Fruit fly (Drosophila melanogaster) whole organism, wandering third instar larva: ENCODE measurements around the gene Txl.

Source experiments
- CG32264 ChIP-seq: fragments of 200-800 bp; sonication (Bioruptor generic); optimal IDR thresholded peaks from 2 replicates; lab custom pipeline; 2016; ENCODE audit warnings: missing biosample characterization, missing genetic modification characterization
- CG9705 ChIP-seq: fragments of 200-800 bp; sonication (Bioruptor generic); optimal IDR thresholded peaks from 2 replicates; lab custom pipeline; 2018; ENCODE audit warnings: missing biosample characterization, mild to moderate bottlenecking, missing genetic modification characterization
- HLH106 ChIP-seq: fragments of 200-800 bp; optimal IDR thresholded peaks from 3 replicates; lab custom pipeline; 2019; ENCODE audit warnings: missing biosample characterization, mild to moderate bottlenecking, missing genetic modification characterization, moderate library complexity
- Hnf4 ChIP-seq: fragments of 200-800 bp; sonication (Bioruptor generic); optimal IDR thresholded peaks from 2 replicates; lab custom pipeline; 2016; ENCODE audit warnings: missing biosample characterization, mild to moderate bottlenecking, missing genetic modification characterization
- Hr78 ChIP-seq: fragments of >200 bp; optimal IDR thresholded peaks from 2 replicates; lab custom pipeline; 2017; ENCODE audit warnings: missing biosample characterization, missing genetic modification characterization
- Hr83 ChIP-seq: fragments of 200-300 bp; sonication (Bioruptor generic); optimal IDR thresholded peaks from 2 replicates; lab custom pipeline; 2016; ENCODE audit warnings: missing biosample characterization, mild to moderate bottlenecking, missing genetic modification characterization, moderate library complexity; ENCODE audit not compliant: poor library complexity, severe bottlenecking
- Jra ChIP-seq: sonication (Bioruptor generic); optimal IDR thresholded peaks from 2 replicates; lab custom pipeline; 2016; ENCODE audit warnings: missing biosample characterization, missing genetic modification characterization
- Mio ChIP-seq: sonication (Bioruptor generic); optimal IDR thresholded peaks from 2 replicates; lab custom pipeline; 2016; ENCODE audit warnings: missing biosample characterization, missing genetic modification characterization
- Myc ChIP-seq: fragments of >200 bp; optimal IDR thresholded peaks from 2 replicates; lab custom pipeline; 2017
- OdsH ChIP-seq: fragments of 200-800 bp; sonication (Bioruptor generic); optimal IDR thresholded peaks from 2 replicates; lab custom pipeline; 2016; ENCODE audit warnings: missing biosample characterization, mild to moderate bottlenecking, missing genetic modification characterization
- Rel ChIP-seq, 2 experiments: fragments of 200-800 bp; sonication (Bioruptor generic) in 1 of 2; optimal IDR thresholded peaks; 2 replicates in 1 of 2; 3 replicates in 1 of 2; lab custom pipeline; 2016 to 2019; ENCODE audit warnings: mild to moderate bottlenecking in 2 of 2, missing biosample characterization in 2 of 2, missing genetic modification characterization in 2 of 2, moderate library complexity in 1 of 2
- Sp1 ChIP-seq: fragments of 200-800 bp; sonication (Bioruptor generic); optimal IDR thresholded peaks from 3 replicates; lab custom pipeline; 2019; ENCODE audit warnings: missing biosample characterization, mild to moderate bottlenecking, missing genetic modification characterization, moderate library complexity
- Vsx2 ChIP-seq: fragments of 200-300, 225-300 bp; sonication (Bioruptor generic); optimal IDR thresholded peaks from 2 replicates; lab custom pipeline; 2018; ENCODE audit warnings: missing biosample characterization, missing genetic modification characterization; ENCODE audit not compliant: partially characterized antibody
- br ChIP-seq: fragments of 200-800 bp; sonication (Bioruptor generic); optimal IDR thresholded peaks from 2 replicates; lab custom pipeline; 2016; ENCODE audit warnings: missing biosample characterization, missing genetic modification characterization
- dmrt93B ChIP-seq: fragments of 200-800 bp; sonication (Bioruptor generic); optimal IDR thresholded peaks from 2 replicates; lab custom pipeline; 2018; ENCODE audit warnings: missing biosample characterization, mild to moderate bottlenecking, missing genetic modification characterization
- dsf ChIP-seq: sonication (Bioruptor generic); optimal IDR thresholded peaks from 2 replicates; lab custom pipeline; 2016; ENCODE audit warnings: missing biosample characterization, missing genetic modification characterization, borderline replicate concordance
- ey ChIP-seq: fragments of 200-800 bp; sonication (Bioruptor generic); optimal IDR thresholded peaks from 2 replicates; lab custom pipeline; 2016; ENCODE audit warnings: missing biosample characterization, missing genetic modification characterization
- foxo ChIP-seq, 2 experiments: fragments of 200-800 bp; sonication (Bioruptor generic); optimal IDR thresholded peaks; 2 replicates in 1 of 2; 3 replicates in 1 of 2; lab custom pipeline; 2016 to 2017; ENCODE audit warnings: missing biosample characterization in 2 of 2, missing genetic modification characterization in 2 of 2
- fru ChIP-seq: fragments of 200-800 bp; sonication (Bioruptor generic); optimal IDR thresholded peaks from 3 replicates; lab custom pipeline; 2016; ENCODE audit warnings: missing biosample characterization, mild to moderate bottlenecking, missing genetic modification characterization
- h ChIP-seq: fragments of 200-800 bp; sonication (Bioruptor generic); optimal IDR thresholded peaks from 3 replicates; lab custom pipeline; 2016; ENCODE audit warnings: missing biosample characterization, mild to moderate bottlenecking, missing genetic modification characterization
- lola ChIP-seq: fragments of >200 bp; optimal IDR thresholded peaks from 2 replicates; lab custom pipeline; 2017; ENCODE audit warnings: missing biosample characterization, missing genetic modification characterization
- pan ChIP-seq: fragments of >200 bp; optimal IDR thresholded peaks from 2 replicates; lab custom pipeline; 2017
- psq ChIP-seq: fragments of 200-800 bp; sonication (Bioruptor generic); optimal IDR thresholded peaks from 3 replicates; lab custom pipeline; 2017; ENCODE audit warnings: missing biosample characterization, mild to moderate bottlenecking, missing genetic modification characterization, moderate library complexity
- rgr ChIP-seq: fragments of 200-800 bp; sonication (Bioruptor generic); optimal IDR thresholded peaks from 3 replicates; lab custom pipeline; 2016; ENCODE audit warnings: missing biosample characterization, mild to moderate bottlenecking, missing genetic modification characterization
- sage ChIP-seq: fragments of 200-800 bp; sonication (Bioruptor generic); optimal IDR thresholded peaks from 2 replicates; lab custom pipeline; 2016; ENCODE audit warnings: missing biosample characterization, mild to moderate bottlenecking, missing genetic modification characterization
- tai ChIP-seq: sonication (Bioruptor generic); optimal IDR thresholded peaks from 2 replicates; lab custom pipeline; 2016; ENCODE audit warnings: missing biosample characterization, missing genetic modification characterization
- woc ChIP-seq: sonication (Bioruptor generic); optimal IDR thresholded peaks from 2 replicates; lab custom pipeline; 2016; ENCODE audit warnings: missing biosample characterization, mild to moderate bottlenecking, missing genetic modification characterization

Gene Txl

DNA sequence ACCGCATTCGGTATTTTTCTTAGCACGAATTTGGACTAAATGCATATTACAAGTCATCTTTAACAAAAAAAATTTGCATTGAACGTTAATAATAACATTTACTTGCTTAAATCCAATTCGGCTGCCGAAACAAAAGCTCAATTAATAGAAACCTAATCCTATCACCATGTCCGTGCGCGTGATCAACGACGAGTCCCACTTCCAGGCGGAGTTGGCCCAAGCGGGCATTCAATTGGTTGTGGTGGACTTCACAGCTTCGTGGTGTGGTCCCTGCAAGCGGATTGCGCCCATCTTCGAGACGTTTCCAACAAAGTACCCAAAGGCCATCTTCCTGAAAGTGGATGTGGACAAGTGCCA lies at the start of gene Txl:
Gene Txl (plus strand): TSS at position 3 of the 357 bp plus-strand sequence.
- TF ChIP-seq sage (GFP tag; lab: Kevin White, UChicago) (no peak), fru (GFP tag; lab: Kevin White, UChicago) (no peak), Sp1 (GFP tag; lab: Kevin White, UChicago) (no peak), dmrt93B (GFP tag; lab: Kevin White, UChicago) (no peak), Hr83 (GFP tag; lab: Kevin White, UChicago) (no peak), Rel (GFP tag; optimal IDR thresholded peaks at IDR 0.05; lab: Kevin White, UChicago) (no peak), Rel (tag; optimal IDR thresholded peaks at IDR 0.05; lab: Kevin White, UChicago) (no peak), pan (lab: Kevin White, UChicago) (no peak), Mio (GFP tag; lab: Kevin White, UChicago) (no peak), psq (GFP tag; lab: Kevin White, UChicago) (no peak)
- TF ChIP-seq, all 38 proteins: peak for 0

DNA sequence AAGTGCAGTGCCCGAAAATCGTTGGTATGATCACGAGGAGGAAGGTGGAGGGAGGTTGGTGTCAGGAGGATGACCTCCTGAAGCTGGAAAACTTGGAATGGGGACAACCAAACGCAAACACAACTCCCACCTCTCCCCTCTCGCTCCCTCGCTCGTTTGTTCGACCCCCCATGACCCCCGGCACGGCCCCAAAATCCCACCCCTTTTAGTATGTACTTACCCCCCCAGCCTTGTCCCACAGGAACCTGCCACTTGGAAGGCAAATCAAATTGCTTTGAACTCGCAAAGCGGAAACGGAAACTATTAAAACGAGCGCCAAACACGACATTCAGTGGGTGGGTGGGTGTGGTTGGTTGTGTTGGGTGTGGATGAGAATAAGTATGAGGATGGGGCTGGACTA lies 34.0 kb upstream of the Txl start:
- TF ChIP-seq dsf = no peak
- no peak for TF ChIP-seq ey (GFP tag; lab: Kevin White, UChicago)
- TF ChIP-seq sage (GFP tag; lab: Kevin White, UChicago) = no peak
- no peak for TF ChIP-seq Myc (lab: Kevin White, UChicago)
- TF ChIP-seq CG9705 (GFP tag; lab: Kevin White, UChicago) = no peak
- TF ChIP-seq Hr78 (GFP tag; lab: Kevin White, UChicago) = no peak
- no peak for TF ChIP-seq Sp1 (GFP tag; lab: Kevin White, UChicago)

DNA sequence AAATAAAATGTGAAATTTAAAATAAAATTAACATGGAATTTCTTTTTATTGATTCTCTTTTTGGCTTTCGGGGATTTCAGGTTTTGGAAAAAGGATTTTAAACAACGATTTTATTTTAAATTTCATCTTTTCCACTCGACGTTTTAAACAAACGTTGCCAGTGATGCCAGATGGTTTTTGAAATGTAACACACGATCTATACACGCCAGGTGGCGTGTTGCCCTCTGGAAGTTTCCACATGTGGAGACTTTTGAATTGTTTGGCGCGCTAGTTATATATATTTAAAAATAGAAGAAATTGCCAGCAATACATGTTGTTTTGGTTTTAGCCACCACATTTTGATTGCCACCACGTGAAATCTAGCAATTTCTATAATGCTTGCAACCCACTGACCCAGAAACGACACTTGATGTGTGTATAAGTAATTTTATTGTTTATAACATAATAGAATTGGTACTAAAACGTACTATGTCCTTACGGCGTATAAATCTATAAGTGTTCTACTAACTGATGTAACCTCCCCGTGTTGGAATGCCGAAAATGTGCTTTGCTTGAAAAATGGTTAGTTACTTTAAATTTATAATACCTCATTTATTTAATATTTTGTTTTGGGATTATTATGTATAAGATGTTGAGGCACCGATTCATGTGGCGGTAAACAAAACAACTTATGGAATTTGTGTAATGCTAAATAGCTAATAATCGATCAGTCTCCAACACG lies 15.9 kb upstream of the Txl start:
- TF ChIP-seq Hr78 (GFP tag; lab: Kevin White, UChicago) (no peak), CG32264 (GFP tag; lab: Kevin White, UChicago) (no peak), Hnf4 (GFP tag; lab: Kevin White, UChicago) (no peak), sage (GFP tag; lab: Kevin White, UChicago) (peak; percentile 26), tai (GFP tag; lab: Kevin White, UChicago) (no peak), Myc (lab: Kevin White, UChicago) (peak; percentile 84), dsf (no peak)

DNA sequence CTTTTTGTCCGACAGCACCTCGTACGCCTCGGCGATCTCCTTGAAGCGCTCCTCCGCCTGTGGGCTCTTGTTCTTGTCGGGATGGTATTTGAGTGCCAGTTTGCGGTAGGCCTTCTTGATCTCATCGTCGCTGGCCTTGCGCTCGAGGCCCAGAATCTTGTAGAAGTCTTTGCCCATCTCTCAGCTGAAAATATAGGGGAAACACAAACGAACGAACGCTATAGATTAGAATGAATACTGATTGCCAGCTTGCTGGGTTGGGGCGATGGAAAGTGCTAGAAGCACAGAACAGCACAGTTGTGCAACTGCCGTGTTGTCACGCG lies 14.3 kb upstream of the Txl start:
- TF ChIP-seq dsf (no peak), Rel (GFP tag; optimal IDR thresholded peaks at IDR 0.05; lab: Kevin White, UChicago) (no peak), Rel (tag; optimal IDR thresholded peaks at IDR 0.05; lab: Kevin White, UChicago) (peak; percentile 97)

DNA sequence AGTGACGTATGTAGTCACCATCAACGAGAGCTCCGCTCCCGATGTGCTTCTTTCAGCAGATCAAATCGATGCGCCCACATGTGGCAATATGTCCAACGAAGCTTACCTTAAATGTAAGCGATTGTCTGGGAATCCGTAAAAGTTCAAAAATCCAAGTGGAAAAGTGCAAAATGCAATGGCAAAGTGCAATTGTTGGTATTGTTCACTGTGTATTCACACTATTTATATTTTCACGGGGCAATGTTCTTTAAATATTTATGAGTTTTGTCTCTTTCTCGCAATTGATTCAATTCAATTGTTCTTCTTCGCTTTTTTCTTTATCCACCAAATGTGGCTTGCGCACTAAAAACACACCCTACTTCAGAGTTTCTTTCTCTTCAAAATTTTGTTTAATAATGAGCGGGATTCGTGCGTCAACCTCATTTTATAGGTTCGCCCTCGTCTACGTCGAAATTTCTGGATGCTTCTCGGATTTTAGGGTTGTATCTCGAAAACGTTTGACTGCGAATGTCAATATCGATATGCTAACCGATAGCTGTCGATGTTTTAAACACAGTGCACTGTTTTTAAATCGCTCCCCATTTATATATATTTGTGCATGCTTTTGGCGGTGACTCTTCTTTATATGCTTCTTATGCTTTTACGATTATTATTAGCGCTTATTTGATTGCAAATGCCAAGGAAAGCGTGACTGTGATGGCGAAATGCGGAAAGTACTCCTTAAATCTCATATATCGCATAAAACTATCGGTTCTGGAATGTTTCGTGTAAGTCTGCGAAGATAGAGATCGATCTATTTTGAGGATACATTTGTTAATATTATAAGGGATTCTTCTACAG lies 13.7 kb upstream of the Txl start, which contains the start of gene DnaJ-1:
Gene DnaJ-1 (minus strand): TSS at position 450 of the 840 bp plus-strand sequence.
- TF ChIP-seq Hr83 (GFP tag; lab: Kevin White, UChicago) (peak; percentile 72), rgr (GFP tag; lab: Kevin White, UChicago) (peak; percentile 51), Sp1 (GFP tag; lab: Kevin White, UChicago) (peak; percentile 79), dmrt93B (GFP tag; lab: Kevin White, UChicago) (no peak), ey (GFP tag; lab: Kevin White, UChicago) (no peak), Vsx2 (GFP tag; lab: Kevin White, UChicago) (no peak), h (peak; percentile 44), OdsH (GFP tag; lab: Kevin White, UChicago) (peak; percentile 18), CG32264 (GFP tag; lab: Kevin White, UChicago) (peak; percentile 10), br (GFP tag; lab: Kevin White, UChicago) (peak; percentile 12), Jra (GFP tag; lab: Kevin White, UChicago) (peak; percentile 27), fru (GFP tag; lab: Kevin White, UChicago) (peak; percentile 23), woc (peak; percentile 61), foxo (GFP tag; optimal IDR thresholded peaks at IDR 0.05; lab: Kevin White, UChicago) (peak in 1 of 2 experiments; percentile 37), sage (GFP tag; lab: Kevin White, UChicago) (no peak), HLH106 (tag; lab: Kevin White, UChicago) (peak; percentile 8), lola (no peak)
